Worm (Caenorhabditis elegans) whole organism, L3 larva: ENCODE data around the gene srg-5.

Source experiments
- daf-12 ChIP-seq: fragments of 150-350 bp; optimal IDR thresholded peaks from 2 replicates; lab custom pipeline; 2014; ENCODE audit warnings: missing biosample characterization, missing genetic modification reagents, missing genetic modification characterization
- elt-3 ChIP-seq, 3 experiments: fragments of 150-350 bp in 1 of 3; sonication (generic microtip) in 2 of 3; optimal IDR thresholded peaks; 2 replicates in 2 of 3; 4 replicates in 1 of 3; lab custom pipeline; 2014 to 2017; ENCODE audit warnings: missing biosample characterization in 3 of 3, missing genetic modification characterization in 3 of 3
- lin-15B ChIP-seq: fragments of 150-350 bp; optimal IDR thresholded peaks from 2 replicates; lab custom pipeline; 2014; ENCODE audit warnings: missing biosample characterization, missing genetic modification characterization
- mdl-1 ChIP-seq: fragments of 150-350 bp; optimal IDR thresholded peaks from 2 replicates; lab custom pipeline; 2014; ENCODE audit warnings: missing biosample characterization, missing genetic modification characterization
- nhr-77 ChIP-seq: fragments of 150-350 bp; optimal IDR thresholded peaks from 2 replicates; lab custom pipeline; 2014; ENCODE audit warnings: missing biosample characterization, missing genetic modification characterization
- pha-4 ChIP-seq: fragments of 150-350 bp; optimal IDR thresholded peaks from 2 replicates; lab custom pipeline; 2014; ENCODE audit warnings: missing biosample characterization, missing genetic modification reagents, missing genetic modification characterization
- pqm-1 ChIP-seq: fragments of 150-350 bp; optimal IDR thresholded peaks from 2 replicates; lab custom pipeline; 2017; ENCODE audit warnings: missing biosample characterization, missing genetic modification characterization, inconsistent platforms
- tbx-2 ChIP-seq: sonication (generic microtip); optimal IDR thresholded peaks from 2 replicates; lab custom pipeline; 2016; ENCODE audit warnings: mild to moderate bottlenecking, missing genetic modification characterization, missing compliant biosample characterization
- zag-1 ChIP-seq: fragments of 150-350 bp; optimal IDR thresholded peaks from 2 replicates; lab custom pipeline; 2014; ENCODE audit warnings: missing biosample characterization, missing genetic modification characterization
- ztf-11 ChIP-seq: fragments of 150-350 bp; optimal IDR thresholded peaks from 2 replicates; lab custom pipeline; 2014; ENCODE audit warnings: missing biosample characterization, missing genetic modification characterization
- ztf-4 ChIP-seq: fragments of 150-350 bp; optimal IDR thresholded peaks from 2 replicates; lab custom pipeline; 2014; ENCODE audit warnings: missing biosample characterization, missing genetic modification characterization

- TF ChIP-seq zag-1 (no peak), ztf-11 (tag; lab: Kevin White, UChicago) (no peak), nhr-77 (tag; lab: Kevin White, UChicago) (no peak), pqm-1 (tag; lab: Kevin White, UChicago) (no peak), ztf-4 (tag; lab: Kevin White, UChicago) (no peak), daf-12 (tag; lab: Kevin White, UChicago) (no peak), lin-15B (tag; lab: Kevin White, UChicago) (no peak), pha-4 (tag; lab: Kevin White, UChicago) (no peak), elt-3 (tag; optimal IDR thresholded peaks at IDR 0.05; lab: Kevin White, UChicago) (no peak), tbx-2 (no peak), mdl-1 (no peak)
Measured at ce11 chrIII:6216833-6217466, 47.4 kb downstream of the srg-5 start, which contains the start of gene hot-4.
